Worm (Caenorhabditis elegans): ENCODE measurements around the gene acr-25.

ce11 chrIV:6421183-6421635 lies 42.9 kb upstream of the acr-25 start, which contains the start of gene puf-11:
- no peak for TF ChIP-seq nhr-11 (tag; optimal IDR thresholded peaks at IDR 0.05)
- no peak for TF ChIP-seq K02D7.2 (tag; optimal IDR thresholded peaks at IDR 0.05)
- TF ChIP-seq C08G9.2 (tag; optimal IDR thresholded peaks at IDR 0.05) = no peak
- TF ChIP-seq dve-1 (tag; optimal IDR thresholded peaks at IDR 0.05) = no peak
- TF ChIP-seq unc-55 (GFP tag; optimal IDR thresholded peaks at IDR 0.05) = no peak

Measured in whole organism, late embryonic.